Fruit fly (Drosophila melanogaster) whole organism, wandering third instar larva: ENCODE results near the gene PIP82.

Experiments
- Abd-B ChIP-seq: fragments of >200 bp; optimal IDR thresholded peaks from 2 replicates; lab custom pipeline; 2017; ENCODE audit warnings: missing biosample characterization, missing genetic modification characterization
- CG32264 ChIP-seq: fragments of 200-800 bp; sonication (Bioruptor generic); optimal IDR thresholded peaks from 2 replicates; lab custom pipeline; 2016; ENCODE audit warnings: missing biosample characterization, missing genetic modification characterization
- CG9705 ChIP-seq: fragments of 200-800 bp; sonication (Bioruptor generic); optimal IDR thresholded peaks from 2 replicates; lab custom pipeline; 2018; ENCODE audit warnings: missing biosample characterization, mild to moderate bottlenecking, missing genetic modification characterization
- CrebA ChIP-seq: fragments of 200-800 bp; sonication (Bioruptor generic); optimal IDR thresholded peaks from 2 replicates; lab custom pipeline; 2016; ENCODE audit warnings: missing biosample characterization, mild to moderate bottlenecking, missing genetic modification characterization, borderline replicate concordance
- Dfd ChIP-seq: fragments of >200 bp; optimal IDR thresholded peaks from 2 replicates; lab custom pipeline; 2017; ENCODE audit warnings: missing biosample characterization, missing genetic modification characterization
- Dif ChIP-seq: fragments of 200-275, 200-300 bp; sonication (Bioruptor generic); optimal IDR thresholded peaks from 2 replicates; lab custom pipeline; 2018; ENCODE audit warnings: missing biosample characterization, missing genetic modification characterization; ENCODE audit not compliant: partially characterized antibody
- GATAd ChIP-seq: sonication (Bioruptor generic); optimal IDR thresholded peaks from 2 replicates; lab custom pipeline; 2016; ENCODE audit warnings: missing biosample characterization, missing genetic modification characterization
- HLH106 ChIP-seq: fragments of 200-800 bp; optimal IDR thresholded peaks from 3 replicates; lab custom pipeline; 2019; ENCODE audit warnings: missing biosample characterization, mild to moderate bottlenecking, missing genetic modification characterization, moderate library complexity
- Hnf4 ChIP-seq: fragments of 200-800 bp; sonication (Bioruptor generic); optimal IDR thresholded peaks from 2 replicates; lab custom pipeline; 2016; ENCODE audit warnings: missing biosample characterization, mild to moderate bottlenecking, missing genetic modification characterization
- Hr78 ChIP-seq: fragments of >200 bp; optimal IDR thresholded peaks from 2 replicates; lab custom pipeline; 2017; ENCODE audit warnings: missing biosample characterization, missing genetic modification characterization
- Hr83 ChIP-seq: fragments of 200-300 bp; sonication (Bioruptor generic); optimal IDR thresholded peaks from 2 replicates; lab custom pipeline; 2016; ENCODE audit warnings: missing biosample characterization, mild to moderate bottlenecking, missing genetic modification characterization, moderate library complexity; ENCODE audit not compliant: poor library complexity, severe bottlenecking
- Jra ChIP-seq: sonication (Bioruptor generic); optimal IDR thresholded peaks from 2 replicates; lab custom pipeline; 2016; ENCODE audit warnings: missing biosample characterization, missing genetic modification characterization
- Mio ChIP-seq: sonication (Bioruptor generic); optimal IDR thresholded peaks from 2 replicates; lab custom pipeline; 2016; ENCODE audit warnings: missing biosample characterization, missing genetic modification characterization
- Myc ChIP-seq: fragments of >200 bp; optimal IDR thresholded peaks from 2 replicates; lab custom pipeline; 2017
- N ChIP-seq: fragments of >200 bp; optimal IDR thresholded peaks from 2 replicates; lab custom pipeline; 2018; ENCODE audit warnings: missing biosample characterization, missing external identifiers, missing genetic modification characterization
- OdsH ChIP-seq: fragments of 200-800 bp; sonication (Bioruptor generic); optimal IDR thresholded peaks from 2 replicates; lab custom pipeline; 2016; ENCODE audit warnings: missing biosample characterization, mild to moderate bottlenecking, missing genetic modification characterization
- Rel ChIP-seq, 2 experiments: fragments of 200-800 bp; sonication (Bioruptor generic) in 1 of 2; optimal IDR thresholded peaks; 2 replicates in 1 of 2; 3 replicates in 1 of 2; lab custom pipeline; 2016 to 2019; ENCODE audit warnings: mild to moderate bottlenecking in 2 of 2, missing biosample characterization in 2 of 2, missing genetic modification characterization in 2 of 2, moderate library complexity in 1 of 2
- Sp1 ChIP-seq: fragments of 200-800 bp; sonication (Bioruptor generic); optimal IDR thresholded peaks from 3 replicates; lab custom pipeline; 2019; ENCODE audit warnings: missing biosample characterization, mild to moderate bottlenecking, missing genetic modification characterization, moderate library complexity
- Vsx2 ChIP-seq: fragments of 200-300, 225-300 bp; sonication (Bioruptor generic); optimal IDR thresholded peaks from 2 replicates; lab custom pipeline; 2018; ENCODE audit warnings: missing biosample characterization, missing genetic modification characterization; ENCODE audit not compliant: partially characterized antibody
- br ChIP-seq: fragments of 200-800 bp; sonication (Bioruptor generic); optimal IDR thresholded peaks from 2 replicates; lab custom pipeline; 2016; ENCODE audit warnings: missing biosample characterization, missing genetic modification characterization
- brk ChIP-seq: fragments of 200-800 bp; sonication (Bioruptor generic); optimal IDR thresholded peaks from 2 replicates; lab custom pipeline; 2016; ENCODE audit warnings: missing biosample characterization, mild to moderate bottlenecking, missing genetic modification characterization
- dl ChIP-seq, 2 experiments: fragments of 175-275, 200-275 bp in 1 of 2; fragments of 200-275 bp in 1 of 2; sonication (Bioruptor generic); optimal IDR thresholded peaks; lab custom pipeline; 2018; ENCODE audit warnings: mild to moderate bottlenecking in 2 of 2, missing biosample characterization in 2 of 2, missing genetic modification characterization in 2 of 2, moderate library complexity in 2 of 2; ENCODE audit not compliant: partially characterized antibody in 2 of 2, insufficient read depth in 1 of 2
- dmrt93B ChIP-seq: fragments of 200-800 bp; sonication (Bioruptor generic); optimal IDR thresholded peaks from 2 replicates; lab custom pipeline; 2018; ENCODE audit warnings: missing biosample characterization, mild to moderate bottlenecking, missing genetic modification characterization
- dsf ChIP-seq: sonication (Bioruptor generic); optimal IDR thresholded peaks from 2 replicates; lab custom pipeline; 2016; ENCODE audit warnings: missing biosample characterization, missing genetic modification characterization, borderline replicate concordance
- ey ChIP-seq: fragments of 200-800 bp; sonication (Bioruptor generic); optimal IDR thresholded peaks from 2 replicates; lab custom pipeline; 2016; ENCODE audit warnings: missing biosample characterization, missing genetic modification characterization
- foxo ChIP-seq, 2 experiments: fragments of 200-800 bp; sonication (Bioruptor generic); optimal IDR thresholded peaks; 2 replicates in 1 of 2; 3 replicates in 1 of 2; lab custom pipeline; 2016 to 2017; ENCODE audit warnings: missing biosample characterization in 2 of 2, missing genetic modification characterization in 2 of 2
- fru ChIP-seq: fragments of 200-800 bp; sonication (Bioruptor generic); optimal IDR thresholded peaks from 3 replicates; lab custom pipeline; 2016; ENCODE audit warnings: missing biosample characterization, mild to moderate bottlenecking, missing genetic modification characterization
- h ChIP-seq: fragments of 200-800 bp; sonication (Bioruptor generic); optimal IDR thresholded peaks from 3 replicates; lab custom pipeline; 2016; ENCODE audit warnings: missing biosample characterization, mild to moderate bottlenecking, missing genetic modification characterization
- jim ChIP-seq: fragments of 175-275, 200-325 bp; sonication (Bioruptor generic); optimal IDR thresholded peaks from 2 replicates; lab custom pipeline; 2016; ENCODE audit warnings: missing biosample characterization, mild to moderate bottlenecking, missing genetic modification characterization
- lola ChIP-seq: fragments of >200 bp; optimal IDR thresholded peaks from 2 replicates; lab custom pipeline; 2017; ENCODE audit warnings: missing biosample characterization, missing genetic modification characterization
- pan ChIP-seq: fragments of >200 bp; optimal IDR thresholded peaks from 2 replicates; lab custom pipeline; 2017
- psq ChIP-seq: fragments of 200-800 bp; sonication (Bioruptor generic); optimal IDR thresholded peaks from 3 replicates; lab custom pipeline; 2017; ENCODE audit warnings: missing biosample characterization, mild to moderate bottlenecking, missing genetic modification characterization, moderate library complexity
- rgr ChIP-seq: fragments of 200-800 bp; sonication (Bioruptor generic); optimal IDR thresholded peaks from 3 replicates; lab custom pipeline; 2016; ENCODE audit warnings: missing biosample characterization, mild to moderate bottlenecking, missing genetic modification characterization
- sage ChIP-seq: fragments of 200-800 bp; sonication (Bioruptor generic); optimal IDR thresholded peaks from 2 replicates; lab custom pipeline; 2016; ENCODE audit warnings: missing biosample characterization, mild to moderate bottlenecking, missing genetic modification characterization
- sv ChIP-seq: fragments of 200-800 bp; sonication (Bioruptor generic); optimal IDR thresholded peaks from 3 replicates; lab custom pipeline; 2016; ENCODE audit warnings: missing biosample characterization, missing genetic modification characterization
- tai ChIP-seq: sonication (Bioruptor generic); optimal IDR thresholded peaks from 2 replicates; lab custom pipeline; 2016; ENCODE audit warnings: missing biosample characterization, missing genetic modification characterization
- usp ChIP-seq: fragments of >200 bp; optimal IDR thresholded peaks from 2 replicates; lab custom pipeline; 2017; ENCODE audit warnings: missing biosample characterization, missing genetic modification characterization
- woc ChIP-seq: sonication (Bioruptor generic); optimal IDR thresholded peaks from 2 replicates; lab custom pipeline; 2016; ENCODE audit warnings: missing biosample characterization, mild to moderate bottlenecking, missing genetic modification characterization

PIP82 gene

DNA sequence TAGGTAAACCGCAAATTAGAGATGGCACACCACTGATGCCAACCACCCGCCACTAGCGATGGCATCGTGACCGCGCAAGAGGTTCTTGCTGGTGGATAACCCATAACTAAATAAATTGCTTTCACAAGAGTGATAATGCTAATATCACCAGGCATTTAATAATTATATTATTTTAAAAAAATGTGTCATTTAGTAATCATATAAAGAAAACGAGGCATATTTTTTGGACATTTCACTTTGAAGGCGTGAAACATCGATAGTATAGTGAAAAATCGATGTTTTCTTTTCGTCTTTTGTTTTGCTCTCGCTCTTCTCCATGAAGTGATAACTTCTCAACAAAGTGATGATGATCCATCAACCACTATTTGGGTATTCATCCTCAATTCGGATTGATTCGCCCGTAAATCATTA lies 29.3 kb upstream of the PIP82 start, which contains the start of gene IntS4:
IntS4 (minus strand) TSS at position 20 of the 411 bp plus-strand sequence.
- TF ChIP-seq HLH106 = peak; percentile 78
- peak; percentile 13 for TF ChIP-seq jim (GFP tag; lab: Kevin White, UChicago)
- TF ChIP-seq Vsx2 = no peak
- peak; percentile 66 for TF ChIP-seq sv (GFP tag; lab: Kevin White, UChicago)
- TF ChIP-seq usp (GFP tag; lab: Kevin White, UChicago) = no peak
- TF ChIP-seq CG9705 (GFP tag; lab: Kevin White, UChicago) = peak; percentile 58
- peak; percentile 46 for TF ChIP-seq sage
- no peak for TF ChIP-seq Dfd
- peak; percentile 81 for TF ChIP-seq Hnf4 (GFP tag; lab: Kevin White, UChicago)
- TF ChIP-seq Hr78 (GFP tag; lab: Kevin White, UChicago) = no peak
- no peak for TF ChIP-seq Dif (GFP tag; lab: Kevin White, UChicago)
- no peak for TF ChIP-seq pan (lab: Kevin White, UChicago)
- no peak for TF ChIP-seq Myc
- no peak for TF ChIP-seq dmrt93B
- no peak for TF ChIP-seq rgr
- TF ChIP-seq N (GFP tag; lab: Kevin White, UChicago) = no peak
- TF ChIP-seq Rel (GFP tag; optimal IDR thresholded peaks at IDR 0.05; lab: Kevin White, UChicago) = peak; percentile 14
- no peak for TF ChIP-seq Rel (tag; optimal IDR thresholded peaks at IDR 0.05; lab: Kevin White, UChicago)
- TF ChIP-seq psq (GFP tag; lab: Kevin White, UChicago) = peak; percentile 99
- TF ChIP-seq h (GFP tag; lab: Kevin White, UChicago) = peak; percentile 80
- TF ChIP-seq ey (GFP tag; lab: Kevin White, UChicago) = peak; percentile 51
- peak; percentile 56 for TF ChIP-seq dsf
- no peak for TF ChIP-seq tai
- peak; percentile 60 for TF ChIP-seq Jra (GFP tag; lab: Kevin White, UChicago)
- no peak for TF ChIP-seq GATAd
- TF ChIP-seq woc = peak; percentile 72
- TF ChIP-seq OdsH (GFP tag; lab: Kevin White, UChicago) = peak; percentile 57
- TF ChIP-seq br (GFP tag; lab: Kevin White, UChicago) = peak; percentile 46
- TF ChIP-seq CrebA (GFP tag; lab: Kevin White, UChicago) = no peak
- peak; percentile 75 for TF ChIP-seq Hr83 (GFP tag; lab: Kevin White, UChicago)
- no peak for TF ChIP-seq CG32264 (GFP tag; lab: Kevin White, UChicago)
- no peak for TF ChIP-seq Mio (GFP tag; lab: Kevin White, UChicago)
- no peak for TF ChIP-seq dl (GFP tag; optimal IDR thresholded peaks at IDR 0.05; lab: Kevin White, UChicago; ENCODE audit: insufficient read depth in 1 of 2, partially characterized antibody in 2 of 2)
- peak; percentile 83 for TF ChIP-seq brk (GFP tag; lab: Kevin White, UChicago)
- TF ChIP-seq lola (GFP tag; lab: Kevin White, UChicago) = no peak
- no peak for TF ChIP-seq Abd-B (GFP tag; lab: Kevin White, UChicago)
- TF ChIP-seq fru (GFP tag; lab: Kevin White, UChicago) = peak; percentile 57
- TF ChIP-seq foxo (GFP tag; optimal IDR thresholded peaks at IDR 0.05; lab: Kevin White, UChicago) = peak in 1 of 2 experiments; percentile 82
- peak; percentile 70 for TF ChIP-seq Sp1 (GFP tag; lab: Kevin White, UChicago)

- TF ChIP-seq tai = no peak
- no peak for TF ChIP-seq lola (GFP tag; lab: Kevin White, UChicago)
- TF ChIP-seq jim (GFP tag; lab: Kevin White, UChicago) = no peak
Observed at dm6 chrX:8554303-8554702, 24.8 kb upstream of the PIP82 start.

DNA sequence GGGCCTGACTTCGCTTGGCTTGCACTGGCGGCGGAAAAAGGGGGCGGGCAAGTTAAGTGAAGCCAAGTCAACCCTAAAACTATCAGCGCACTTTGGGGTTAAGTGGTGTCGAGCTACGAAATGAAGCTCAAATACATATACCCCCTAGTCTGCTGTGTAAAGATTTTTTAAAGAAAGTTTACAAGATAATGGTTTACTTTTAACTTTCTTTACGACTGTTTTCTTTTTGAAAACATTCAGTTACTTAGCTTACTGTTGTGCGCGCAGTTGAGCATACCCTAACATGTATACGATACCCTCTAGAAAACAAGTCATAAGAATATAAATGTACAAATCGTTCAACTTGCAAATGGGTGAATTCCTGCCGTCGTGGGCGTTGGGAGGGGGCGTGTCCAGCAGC lies 13.2 kb upstream of the PIP82 start:
- no peak for TF ChIP-seq Rel (GFP tag; optimal IDR thresholded peaks at IDR 0.05; lab: Kevin White, UChicago)
- TF ChIP-seq Rel (tag; optimal IDR thresholded peaks at IDR 0.05; lab: Kevin White, UChicago) = no peak
- no peak for TF ChIP-seq fru (GFP tag; lab: Kevin White, UChicago)
- TF ChIP-seq sage = no peak
- no peak for TF ChIP-seq dsf
- TF ChIP-seq CrebA (GFP tag; lab: Kevin White, UChicago) = no peak
- no peak for TF ChIP-seq Hnf4 (GFP tag; lab: Kevin White, UChicago)
- TF ChIP-seq rgr = no peak
- no peak for TF ChIP-seq CG9705 (GFP tag; lab: Kevin White, UChicago)
- TF ChIP-seq h (GFP tag; lab: Kevin White, UChicago) = no peak
- TF ChIP-seq HLH106 = no peak
- TF ChIP-seq brk (GFP tag; lab: Kevin White, UChicago) = no peak
- TF ChIP-seq usp (GFP tag; lab: Kevin White, UChicago) = no peak
- TF ChIP-seq Abd-B (GFP tag; lab: Kevin White, UChicago) = no peak
- no peak for TF ChIP-seq tai
- TF ChIP-seq Myc = no peak
